Fruit fly (Drosophila melanogaster) whole organism, embryonic: ENCODE data around the gene Arp1.

Experiments used
- CG12104 ChIP-seq: fragments of 200-800 bp; sonication (Bioruptor generic); optimal IDR thresholded peaks from 3 replicates; lab custom pipeline; 2016; ENCODE audit warnings: missing biosample characterization, missing genetic modification characterization
- CG12659 ChIP-seq: fragments of 200-800 bp; sonication (Bioruptor generic); optimal IDR thresholded peaks from 3 replicates; lab custom pipeline; 2017; ENCODE audit warnings: mild to moderate bottlenecking, missing biosample characterization, missing genetic modification reagents, missing genetic modification characterization
- Dip2 ChIP-seq: fragments of 200-800 bp; sonication (Bioruptor generic); IDR thresholded peaks from 2 replicates; pipeline ENCODE4 v1.3.6; 2022; ENCODE audit warnings: missing biosample characterization, missing genetic modification characterization
- Hr51 ChIP-seq, 2 experiments: fragments of 200-800 bp; sonication (Bioruptor generic); optimal IDR thresholded peaks; 2 replicates in 1 of 2; 3 replicates in 1 of 2; lab custom pipeline; 2016 to 2018; ENCODE audit warnings: missing biosample characterization in 2 of 2, missing genetic modification characterization in 2 of 2, mild to moderate bottlenecking in 1 of 2, moderate library complexity in 1 of 2

- TF ChIP-seq CG12104 (GFP tag; lab: Kevin White, UChicago) = no peak
- no peak for TF ChIP-seq Hr51 (GFP tag; optimal IDR thresholded peaks at IDR 0.05; lab: Kevin White, UChicago)
- TF ChIP-seq Dip2 (GFP tag; lab: Robert Waterston, UW) = no peak
- no peak for TF ChIP-seq CG12659 (GFP tag; lab: Kevin White, UChicago)
Measured at dm6 chr3R:12642051-12642532, 49.5 kb upstream of the Arp1 start, which contains the start of gene CG6753.
